Fruit fly (Drosophila melanogaster) whole organism, pupa: Measurements from ENCODE around the gene GatA.

Source experiments
- CG13204 ChIP-seq: fragments of 200-800 bp; sonication (Bioruptor generic); optimal IDR thresholded peaks from 2 replicates; lab custom pipeline; 2018; ENCODE audit warnings: missing biosample characterization, mild to moderate bottlenecking, missing genetic modification characterization, moderate library complexity
- Pif1A ChIP-seq: fragments of 200-800 bp; sonication (Bioruptor generic); optimal IDR thresholded peaks from 3 replicates; lab custom pipeline; 2016; ENCODE audit warnings: missing biosample characterization, missing genetic modification characterization

dm6 chr3R:19069740-19070139 is 41.1 kb upstream of the GatA start:
- TF ChIP-seq CG13204 (GFP tag; lab: Kevin White, UChicago) (no peak), Pif1A (GFP tag; lab: Kevin White, UChicago) (no peak)
